Worm (Caenorhabditis elegans) whole organism, L3 larva: ENCODE measurements around the gene hlh-1.
A peak's percentile ranks its signal among the peaks of the same experiment; 100 is the strongest.

Experiments used
- nhr-12 ChIP-seq: fragments of 150-350 bp; optimal IDR thresholded peaks from 2 replicates; lab custom pipeline; 2014; ENCODE audit warnings: missing biosample characterization, missing genetic modification characterization
- nhr-237 ChIP-seq: fragments of 150-350 bp; optimal IDR thresholded peaks from 2 replicates; lab custom pipeline; 2014; ENCODE audit warnings: missing biosample characterization, missing genetic modification characterization
- pqm-1 ChIP-seq: fragments of 150-350 bp; optimal IDR thresholded peaks from 2 replicates; lab custom pipeline; 2017; ENCODE audit warnings: missing biosample characterization, missing genetic modification characterization, inconsistent platforms
- snpc-4 ChIP-seq: fragments of 150-350 bp; optimal IDR thresholded peaks from 2 replicates; lab custom pipeline; 2014; ENCODE audit warnings: missing biosample characterization, missing genetic modification characterization
- ztf-11 ChIP-seq: fragments of 150-350 bp; optimal IDR thresholded peaks from 2 replicates; lab custom pipeline; 2014; ENCODE audit warnings: missing biosample characterization, missing genetic modification characterization

ce11 chrII:4468897-4469459 lies 49.4 kb upstream of the hlh-1 start:
- TF ChIP-seq ztf-11 (tag; lab: Kevin White, UChicago) (no peak), nhr-237 (tag; lab: Kevin White, UChicago) (no peak), nhr-12 (tag; lab: Kevin White, UChicago) (no peak), snpc-4 (tag; lab: Kevin White, UChicago) (no peak), pqm-1 (tag; lab: Kevin White, UChicago) (peak; percentile 52)
